Fruit fly (Drosophila melanogaster): ENCODE results near the gene CG16985.

DNA sequence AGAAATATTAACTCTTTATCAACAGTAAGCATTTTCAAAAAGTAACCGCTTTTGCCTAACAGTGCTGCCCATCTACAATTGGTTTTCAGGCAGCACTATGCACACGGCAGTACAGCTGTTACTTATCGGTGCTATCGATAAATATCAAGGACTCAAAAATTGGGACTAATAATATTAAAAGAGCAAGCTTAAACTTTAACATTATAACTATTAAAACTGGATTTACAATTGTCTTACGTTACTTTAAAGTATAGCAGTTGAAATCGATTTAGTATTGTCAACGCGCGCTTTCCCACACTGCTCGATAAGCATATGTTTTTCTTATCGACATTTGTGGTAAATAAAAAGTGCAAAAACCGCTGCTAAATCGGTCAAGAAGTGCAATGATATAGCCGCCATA, 32.3 kb downstream of the CG16985 start, which contains the start of the genes CG42245 and MEP-1:
- TF ChIP-seq cic (GFP tag; optimal IDR thresholded peaks at IDR 0.05) (no peak), CG1620 (GFP tag; optimal IDR thresholded peaks at IDR 0.05) (peak; percentile 70), kay (GFP tag; ENCODE audit: borderline replicate concordance) (no peak)
